Worm (Caenorhabditis elegans) whole organism, L4/young adult: ENCODE data around the gene C18H7.6.

Source experiments
- W03F9.2 ChIP-seq: fragments of 150-350 bp; optimal IDR thresholded peaks from 2 replicates; lab custom pipeline; 2014; ENCODE audit warnings: missing biosample characterization, missing genetic modification characterization
- dao-5 ChIP-seq: sonication (generic microtip); optimal IDR thresholded peaks from 2 replicates; lab custom pipeline; 2016; ENCODE audit warnings: missing genotype, missing genetic modification characterization, moderate library complexity, missing compliant biosample characterization
- him-1 ChIP-seq: sonication (generic microtip); optimal IDR thresholded peaks from 2 replicates; lab custom pipeline; 2016; ENCODE audit warnings: missing genotype, missing genetic modification reagents, missing genetic modification characterization, missing compliant biosample characterization

C18H7.6 gene

ce11 chrIV:570799-571300 lies 21.4 kb downstream of the C18H7.6 start, which contains the start of gene F56A11.5:
Gene F56A11.5, minus strand, starts transcription at chrIV:570849.
- TF ChIP-seq dao-5 (tag; lab: Kevin White, UChicago) = no peak
- TF ChIP-seq W03F9.2 (tag; lab: Kevin White, UChicago) = no peak
- no peak for TF ChIP-seq him-1 (tag; lab: Kevin White, UChicago)

- TF ChIP-seq dao-5 (tag; lab: Kevin White, UChicago) (no peak), him-1 (tag; lab: Kevin White, UChicago) (no peak), W03F9.2 (tag; lab: Kevin White, UChicago) (no peak)
Observed at ce11 chrIV:564000-564399, 28.3 kb downstream of the C18H7.6 start.

ce11 chrIV:563417-563816 lies 28.9 kb downstream of the C18H7.6 start:
- TF ChIP-seq dao-5 (tag; lab: Kevin White, UChicago) (no peak), W03F9.2 (tag; lab: Kevin White, UChicago) (no peak), him-1 (tag; lab: Kevin White, UChicago) (no peak)

- TF ChIP-seq him-1 (tag; lab: Kevin White, UChicago) = no peak
- TF ChIP-seq dao-5 (tag; lab: Kevin White, UChicago) = no peak
- no peak for TF ChIP-seq W03F9.2 (tag; lab: Kevin White, UChicago)
Observed at ce11 chrIV:560780-561179, 31.5 kb downstream of the C18H7.6 start.

- TF ChIP-seq W03F9.2 (tag; lab: Kevin White, UChicago) (no peak), him-1 (tag; lab: Kevin White, UChicago) (no peak), dao-5 (tag; lab: Kevin White, UChicago) (no peak)
Observed at ce11 chrIV:560314-560713, 32.0 kb downstream of the C18H7.6 start.

- no peak for TF ChIP-seq dao-5 (tag; lab: Kevin White, UChicago)
- no peak for TF ChIP-seq W03F9.2 (tag; lab: Kevin White, UChicago)
- TF ChIP-seq him-1 (tag; lab: Kevin White, UChicago) = no peak
Observed at ce11 chrIV:558735-559284, 33.5 kb downstream of the C18H7.6 start, which contains the start of gene efn-4. Gene efn-4, plus strand, starts transcription at chrIV:559234.

ce11 chrIV:554005-554404 lies 38.3 kb downstream of the C18H7.6 start:
- TF ChIP-seq dao-5 (tag; lab: Kevin White, UChicago) (no peak), W03F9.2 (tag; lab: Kevin White, UChicago) (no peak)

ce11 chrIV:551923-552322 lies 40.4 kb downstream of the C18H7.6 start:
- TF ChIP-seq dao-5 (tag; lab: Kevin White, UChicago) (no peak), him-1 (tag; lab: Kevin White, UChicago) (no peak), W03F9.2 (tag; lab: Kevin White, UChicago) (no peak)

ce11 chrIV:548000-548399 lies 44.3 kb downstream of the C18H7.6 start, which contains the start of gene F56A11.4:
Gene F56A11.4, plus strand, starts transcription at chrIV:548300.
- no peak for TF ChIP-seq him-1 (tag; lab: Kevin White, UChicago)
- TF ChIP-seq dao-5 (tag; lab: Kevin White, UChicago) = no peak
- TF ChIP-seq W03F9.2 (tag; lab: Kevin White, UChicago) = no peak

ce11 chrIV:545852-546251 lies 46.4 kb downstream of the C18H7.6 start:
- TF ChIP-seq dao-5 (tag; lab: Kevin White, UChicago) (no peak), him-1 (tag; lab: Kevin White, UChicago) (no peak), W03F9.2 (tag; lab: Kevin White, UChicago) (no peak)
